Fruit fly (Drosophila melanogaster) whole organism, embryonic: ENCODE results near the gene tws.

ENCODE experiments used
- ATbp ChIP-seq: fragments of 200-800 bp; sonication (Bioruptor generic); optimal IDR thresholded peaks from 2 replicates; lab custom pipeline; 2017; ENCODE audit warnings: missing biosample characterization, mild to moderate bottlenecking, missing genetic modification characterization, missing genetic modification reagents
- BtbVII ChIP-seq: fragments of 200-800 bp; sonication (Bioruptor generic); optimal IDR thresholded peaks from 3 replicates; lab custom pipeline; 2017; ENCODE audit warnings: missing biosample characterization, mild to moderate bottlenecking, missing genetic modification characterization
- CG11456 ChIP-seq: fragments of 200-800 bp; sonication (Bioruptor generic); IDR thresholded peaks from 3 replicates; pipeline ENCODE4 v1.3.6; 2022; ENCODE audit warnings: missing biosample characterization, missing genetic modification characterization
- CG12071 ChIP-seq: fragments of 200-800 bp; sonication (Bioruptor generic); optimal IDR thresholded peaks from 3 replicates; lab custom pipeline; 2018; ENCODE audit warnings: missing biosample characterization, mild to moderate bottlenecking, missing genetic modification characterization
- CG12155 ChIP-seq: fragments of 200-800 bp; sonication (Bioruptor generic); optimal IDR thresholded peaks from 3 replicates; lab custom pipeline; 2016; ENCODE audit warnings: missing biosample characterization, missing genetic modification characterization
- CG12299 ChIP-seq: fragments of 200-800 bp; sonication (Bioruptor generic); optimal IDR thresholded peaks from 2 replicates; lab custom pipeline; 2018; ENCODE audit warnings: missing biosample characterization, mild to moderate bottlenecking, missing genetic modification characterization
- CG13624 ChIP-seq: fragments of 200-800 bp; sonication (Bioruptor generic); optimal IDR thresholded peaks from 2 replicates; lab custom pipeline; 2016; ENCODE audit warnings: missing biosample characterization, missing genetic modification characterization
- CG14965 ChIP-seq: fragments of 200-800 bp; sonication (Bioruptor generic); optimal IDR thresholded peaks from 2 replicates; lab custom pipeline; 2016; ENCODE audit warnings: missing biosample characterization, missing genetic modification characterization, borderline replicate concordance
- CG15696 ChIP-seq: fragments of 200-800 bp; sonication (Bioruptor generic); optimal IDR thresholded peaks from 2 replicates; lab custom pipeline; 2019; ENCODE audit warnings: missing biosample characterization, mild to moderate bottlenecking, missing genetic modification characterization, moderate library complexity
- CG17361 ChIP-seq: fragments of 200-800 bp; sonication (Bioruptor generic); IDR thresholded peaks from 3 replicates; pipeline ENCODE4 v1.3.6; 2022; ENCODE audit warnings: missing biosample characterization, missing genetic modification characterization
- CG17829 ChIP-seq: fragments of 200-800 bp; optimal IDR thresholded peaks from 2 replicates; lab custom pipeline; 2019; ENCODE audit warnings: missing biosample characterization, mild to moderate bottlenecking, missing genetic modification characterization, moderate library complexity
- CG2875 ChIP-seq: fragments of 200-800 bp; sonication (Bioruptor generic); optimal IDR thresholded peaks from 2 replicates; lab custom pipeline; 2017; ENCODE audit warnings: missing biosample characterization, mild to moderate bottlenecking, missing genetic modification characterization, missing genetic modification reagents
- CG32772 ChIP-seq: fragments of 200-800 bp; sonication (Bioruptor generic); IDR thresholded peaks from 2 replicates; pipeline ENCODE4 v1.3.6; 2022; ENCODE audit warnings: missing biosample characterization, missing genetic modification characterization
- CG3281 ChIP-seq: fragments of 200-800 bp; sonication (Bioruptor generic); optimal IDR thresholded peaks from 3 replicates; lab custom pipeline; 2017; ENCODE audit warnings: missing biosample characterization, mild to moderate bottlenecking, missing genetic modification characterization
- CG34376 ChIP-seq: fragments of 200-800 bp; sonication (Bioruptor generic); optimal IDR thresholded peaks from 2 replicates; lab custom pipeline; 2018; ENCODE audit warnings: missing biosample characterization, mild to moderate bottlenecking, missing genetic modification characterization
- CG3726 ChIP-seq: fragments of 200-800 bp; sonication (Bioruptor generic); IDR thresholded peaks from 3 replicates; pipeline ENCODE4, ENCODE4 v1.3.6; 2022; ENCODE audit warnings: missing biosample characterization, missing genetic modification characterization
- CG4404 ChIP-seq: fragments of 200-800 bp; sonication (Bioruptor generic); IDR thresholded peaks from 2 replicates; pipeline ENCODE4 v1.3.6; 2022; ENCODE audit warnings: missing biosample characterization, missing genetic modification characterization
- CG6791 ChIP-seq: fragments of 200-800 bp; sonication (Bioruptor generic); IDR thresholded peaks from 3 replicates; pipeline ENCODE4 v1.3.6; 2022; ENCODE audit warnings: missing biosample characterization, missing genetic modification characterization; ENCODE audit not compliant: partially characterized antibody
- CG7271 ChIP-seq: fragments of 200-800 bp; sonication (Bioruptor generic); optimal IDR thresholded peaks from 2 replicates; lab custom pipeline; 2018; ENCODE audit warnings: missing biosample characterization, mild to moderate bottlenecking, missing genetic modification characterization, moderate library complexity
- CG8089 ChIP-seq: fragments of 200-800 bp; sonication (Bioruptor generic); optimal IDR thresholded peaks from 3 replicates; lab custom pipeline; 2016; ENCODE audit warnings: missing biosample characterization, missing genetic modification characterization
- CG9215 ChIP-seq: fragments of 200-800 bp; sonication (Bioruptor generic); IDR thresholded peaks from 2 replicates; pipeline ENCODE4 v1.3.6; 2022; ENCODE audit warnings: missing biosample characterization, missing genetic modification characterization
- HmgZ ChIP-seq: fragments of 200-800 bp; sonication (Bioruptor generic); optimal IDR thresholded peaks from 2 replicates; lab custom pipeline; 2018; ENCODE audit warnings: missing biosample characterization, mild to moderate bottlenecking, missing genetic modification characterization
- MBD-R2 ChIP-seq: fragments of 200-800 bp; sonication (Bioruptor generic); IDR thresholded peaks from 2 replicates; pipeline ENCODE4 v1.3.6; 2022; ENCODE audit warnings: missing biosample characterization, missing genetic modification characterization
- Oli ChIP-seq: fragments of 200-800 bp; sonication (Bioruptor generic); optimal IDR thresholded peaks from 2 replicates; lab custom pipeline; 2018; ENCODE audit warnings: missing biosample characterization, mild to moderate bottlenecking, missing genetic modification characterization, moderate library complexity
- Rfx ChIP-seq: fragments of 200-800 bp; sonication (Bioruptor generic); IDR thresholded peaks from 2 replicates; pipeline ENCODE4 v1.3.6; 2022; ENCODE audit warnings: missing biosample characterization, missing genetic modification characterization
- ash1 ChIP-seq: fragments of 200-800 bp; sonication (Bioruptor generic); optimal IDR thresholded peaks from 2 replicates; lab custom pipeline; 2018; ENCODE audit warnings: missing biosample characterization, mild to moderate bottlenecking, missing genetic modification characterization
- dan ChIP-seq: fragments of 200-800 bp; sonication (Bioruptor generic); IDR thresholded peaks from 2 replicates; pipeline ENCODE4 v1.3.6; 2022; ENCODE audit warnings: missing biosample characterization, missing genetic modification characterization
- dmrt11E ChIP-seq: fragments of 200-800 bp; sonication (Bioruptor generic); optimal IDR thresholded peaks from 3 replicates; lab custom pipeline; 2018; ENCODE audit warnings: missing biosample characterization, mild to moderate bottlenecking, missing genetic modification characterization, moderate library complexity
- esg ChIP-seq: fragments of 200-800 bp; sonication (Bioruptor generic); conservative IDR thresholded peaks from 2 replicates; pipeline ENCODE4 v1.3.6; 2022; ENCODE audit warnings: missing biosample characterization, missing genetic modification characterization
- gcm ChIP-seq: fragments of 200-800 bp; sonication (Bioruptor generic); optimal IDR thresholded peaks from 2 replicates; lab custom pipeline; 2019; ENCODE audit warnings: missing biosample characterization, mild to moderate bottlenecking, missing genetic modification characterization, moderate library complexity
- ken ChIP-seq: fragments of 200-800 bp; sonication (Bioruptor generic); IDR thresholded peaks from 3 replicates; pipeline ENCODE4 v1.3.6; 2022; ENCODE audit warnings: missing biosample characterization, missing genetic modification characterization
- rib ChIP-seq: fragments of 200-800 bp; sonication (Bioruptor generic); IDR thresholded peaks from 2 replicates; pipeline ENCODE4 v1.3.6; 2022; ENCODE audit warnings: missing biosample characterization, missing genetic modification characterization
- sd ChIP-seq: fragments of 200-800 bp; sonication (Bioruptor generic); optimal IDR thresholded peaks from 3 replicates; lab custom pipeline; 2018; ENCODE audit warnings: missing biosample characterization, mild to moderate bottlenecking, missing genetic modification characterization, moderate library complexity
- sima ChIP-seq: fragments of 200-800 bp; sonication (Bioruptor generic); optimal IDR thresholded peaks from 2 replicates; lab custom pipeline; 2016; ENCODE audit warnings: missing biosample characterization, missing genetic modification characterization
- tgo ChIP-seq: fragments of 200-800 bp; sonication (Bioruptor generic); IDR thresholded peaks from 3 replicates; pipeline ENCODE4 v1.3.6; 2022; ENCODE audit warnings: missing biosample characterization, missing genetic modification characterization
- trem ChIP-seq: fragments of 200-800 bp; optimal IDR thresholded peaks from 3 replicates; lab custom pipeline; 2019; ENCODE audit warnings: missing biosample characterization, mild to moderate bottlenecking, missing genetic modification characterization, moderate library complexity
- wor ChIP-seq: fragments of 200-800 bp; sonication (Bioruptor generic); IDR thresholded peaks from 2 replicates; pipeline ENCODE4 v1.3.6; 2022; ENCODE audit warnings: missing biosample characterization, missing genetic modification characterization
- zf30C ChIP-seq: fragments of 200-800 bp; sonication (Bioruptor generic); optimal IDR thresholded peaks from 3 replicates; lab custom pipeline; 2018; ENCODE audit warnings: missing biosample characterization, mild to moderate bottlenecking, missing genetic modification characterization
- zfh1 ChIP-seq: fragments of 200-800 bp; sonication (Bioruptor generic); IDR thresholded peaks from 3 replicates; pipeline ENCODE4 v1.3.6; 2022; ENCODE audit warnings: missing biosample characterization, missing genetic modification characterization

tws gene

dm6 chr3R:10097531-10098295 lies 41.9 kb downstream of the tws start (continued):
- peak; percentile 86 for TF ChIP-seq Rfx
- peak; percentile 44; the same call in 1 of the 2 replicates for TF ChIP-seq rib (GFP tag; lab: Robert Waterston, UW)
- no peak for TF ChIP-seq ash1 (GFP tag; lab: Kevin White, UChicago)
- TF ChIP-seq dmrt11E (tag; lab: Kevin White, UChicago), result no peak
- TF ChIP-seq CG34376 (GFP tag; lab: Kevin White, UChicago), result peak; percentile 99
- no peak for TF ChIP-seq CG7271
- TF ChIP-seq CG17361 (GFP tag; lab: Robert Waterston, UW), result peak; percentile 60; the same call in 2 of the 3 replicates
- TF ChIP-seq CG12155 (GFP tag; lab: Kevin White, UChicago), result peak; percentile 71
- TF ChIP-seq Oli (tag; lab: Kevin White, UChicago), result peak; percentile 71
- peak; percentile 67 for TF ChIP-seq CG13624 (GFP tag; lab: Kevin White, UChicago)
- TF ChIP-seq wor (GFP tag; lab: Robert Waterston, UW), result no peak
- no peak for TF ChIP-seq trem (tag; lab: Kevin White, UChicago)
- peak; percentile 53; the same call in 2 of the 3 replicates for TF ChIP-seq zfh1 (GFP tag; lab: Robert Waterston, UW)
- no peak for TF ChIP-seq sima (GFP tag; lab: Kevin White, UChicago)
- TF ChIP-seq CG12299, result peak; percentile 32
- TF ChIP-seq zf30C (GFP tag; lab: Kevin White, UChicago), result no peak
- TF ChIP-seq CG17829 (tag; lab: Kevin White, UChicago), result peak; percentile 45
- peak; percentile 51 for TF ChIP-seq ATbp (GFP tag; lab: Kevin White, UChicago)
- no peak for TF ChIP-seq CG3726 (GFP tag; lab: Robert Waterston, UW)
- peak; percentile 96 for TF ChIP-seq sd (tag; lab: Kevin White, UChicago)
- peak; percentile 9 for TF ChIP-seq CG15696
- no peak for TF ChIP-seq dan (GFP tag; lab: Robert Waterston, UW)
- no peak for TF ChIP-seq CG6791 (GFP tag; lab: Robert Waterston, UW)
- TF ChIP-seq CG32772 (GFP tag; lab: Robert Waterston, UW), result peak; percentile 22; the same call in 1 of the 2 replicates
- TF ChIP-seq tgo (GFP tag; lab: Robert Waterston, UW), result peak; percentile 65; the same call in 2 of the 3 replicates
- peak; percentile 43; the same call in 1 of the 2 replicates for TF ChIP-seq MBD-R2
- TF ChIP-seq CG11456 (GFP tag; lab: Robert Waterston, UW), result peak; percentile 69; the same call in 1 of the 3 replicates
- TF ChIP-seq esg (GFP tag; lab: Robert Waterston, UW), result peak; percentile 72
- TF ChIP-seq gcm (GFP tag; lab: Kevin White, UChicago), result peak; percentile 24
- TF ChIP-seq CG2875 (GFP tag; lab: Kevin White, UChicago), result peak; percentile 5
- peak; percentile 48 for TF ChIP-seq CG12071 (GFP tag; lab: Kevin White, UChicago)
- TF ChIP-seq BtbVII, result peak; percentile 80
- TF ChIP-seq HmgZ (tag; lab: Kevin White, UChicago), result peak; percentile 47
- TF ChIP-seq CG4404 (GFP tag; lab: Robert Waterston, UW), result no peak
- TF ChIP-seq CG9215 (GFP tag; lab: Robert Waterston, UW), result peak; percentile 59
- peak; percentile 84 for TF ChIP-seq CG3281 (GFP tag; lab: Kevin White, UChicago)
- peak; percentile 5 for TF ChIP-seq CG8089 (GFP tag; lab: Kevin White, UChicago)
- TF ChIP-seq CG14965 (GFP tag; lab: Kevin White, UChicago), result no peak
- TF ChIP-seq ken (GFP tag; lab: Robert Waterston, UW), result peak; percentile 51; the same call in 1 of the 3 replicates
